Worm (Caenorhabditis elegans) whole organism, midembryonic: ENCODE data around the gene C18C4.7.

ENCODE experiments used
- T22C8.4 ChIP-seq: fragments of 200-800 bp; sonication (Bioruptor generic); IDR thresholded peaks from 2 replicates; pipeline ENCODE4 v1.3.6; 2022; ENCODE audit warnings: missing genetic modification characterization, missing compliant biosample characterization
- cog-1 ChIP-seq: sonication (generic microtip); optimal IDR thresholded peaks from 2 replicates; lab custom pipeline; 2016; ENCODE audit warnings: missing genetic modification characterization, missing compliant biosample characterization
- flt-1 ChIP-seq: fragments of 200-800 bp; sonication (Bioruptor generic); IDR thresholded peaks from 2 replicates; pipeline ENCODE4 v1.3.6; 2022; ENCODE audit warnings: missing genetic modification characterization, missing compliant biosample characterization
- klf-2 ChIP-seq: fragments of 200-800 bp; sonication (Bioruptor generic); conservative IDR thresholded peaks from 2 replicates; pipeline ENCODE4 v1.3.6; 2022; ENCODE audit warnings: missing genetic modification reagents, missing genetic modification characterization, missing compliant biosample characterization
- med-1 ChIP-seq: sonication (generic microtip); optimal IDR thresholded peaks from 2 replicates; lab custom pipeline; 2017; ENCODE audit warnings: missing genetic modification characterization, mild to moderate bottlenecking, missing compliant biosample characterization, antibody characterized with exemption, missing genetic modification reagents; ENCODE audit not compliant: insufficient read depth
- ref-1 ChIP-seq: fragments of 200-800 bp; sonication (Bioruptor generic); conservative IDR thresholded peaks from 2 replicates; pipeline ENCODE4 v1.3.6; 2022; ENCODE audit warnings: missing genetic modification reagents, missing genetic modification characterization, missing compliant biosample characterization
- tab-1 ChIP-seq: fragments of 200-800 bp; sonication (Bioruptor generic); IDR thresholded peaks from 2 replicates; pipeline ENCODE4 v1.3.6; 2022; ENCODE audit warnings: missing genetic modification characterization, missing compliant biosample characterization
- ztf-23 ChIP-seq: fragments of 200-800 bp; sonication (Bioruptor generic); IDR thresholded peaks from 2 replicates; pipeline ENCODE4 v1.3.6; 2022; ENCODE audit warnings: missing genetic modification reagents, missing genetic modification characterization, missing compliant biosample characterization
- ztf-29 ChIP-seq: fragments of 200-800 bp; sonication (Bioruptor generic); IDR thresholded peaks from 2 replicates; pipeline ENCODE4 v1.3.6; 2022; ENCODE audit warnings: missing genetic modification reagents, missing genetic modification characterization, missing compliant biosample characterization

Gene C18C4.7

DNA sequence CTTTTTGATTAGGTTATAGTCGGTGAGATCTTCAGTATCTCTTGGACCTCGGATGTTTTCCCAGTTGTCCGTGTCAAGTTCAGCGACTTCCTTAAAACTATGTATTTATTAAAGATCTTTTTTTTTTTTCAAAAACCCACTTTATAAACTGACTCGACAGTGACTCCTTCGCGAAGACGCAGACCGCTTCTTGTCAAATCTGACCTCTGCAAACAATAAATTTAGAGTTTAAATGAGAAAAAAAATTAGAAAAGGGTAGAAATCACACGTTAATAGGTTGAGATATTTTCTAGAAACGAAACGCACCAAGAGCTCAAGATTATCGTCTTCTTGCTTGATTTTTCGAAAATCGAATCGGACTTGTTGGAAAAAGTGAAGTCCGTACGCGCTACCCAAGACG lies 31.2 kb downstream of the C18C4.7 start, which contains the start of gene C24G6.8:
Gene C24G6.8 (minus strand): TSS at position 101 of the 400 bp plus-strand sequence.
- TF ChIP-seq med-1 (GFP tag; lab: Kevin White, UChicago) (no peak), klf-2 (GFP tag; lab: Robert Waterston, UW) (no peak), ztf-29 (GFP tag; lab: Robert Waterston, UW) (no peak), ref-1 (GFP tag; lab: Robert Waterston, UW) (no peak), cog-1 (tag; lab: Kevin White, UChicago) (no peak), tab-1 (GFP tag; lab: Robert Waterston, UW) (no peak)

DNA sequence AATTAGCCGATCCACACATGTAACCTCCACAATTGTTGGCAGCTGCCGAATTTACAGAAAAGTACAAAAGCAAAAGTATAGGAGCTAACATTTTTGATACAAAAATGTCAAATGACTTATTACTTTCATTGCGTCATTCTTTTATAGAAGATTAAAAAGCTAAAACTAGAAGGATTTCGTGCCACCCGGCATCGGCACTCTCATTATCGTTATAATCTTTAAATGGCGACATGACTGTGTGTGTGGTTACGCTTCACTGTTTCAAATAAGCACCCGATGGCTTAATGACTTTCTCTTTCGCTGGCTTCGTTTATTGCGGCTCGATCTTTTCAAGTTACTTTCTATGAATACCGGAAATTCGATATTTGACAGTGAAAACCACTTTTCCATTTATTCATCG lies 33.3 kb downstream of the C18C4.7 start, which contains the start of gene grl-1:
Gene grl-1 (minus strand): TSS at position 101 of the 400 bp plus-strand sequence.
- no peak for TF ChIP-seq cog-1 (tag; lab: Kevin White, UChicago)
- TF ChIP-seq ztf-29 (GFP tag; lab: Robert Waterston, UW) = no peak
- no peak for TF ChIP-seq med-1 (GFP tag; lab: Kevin White, UChicago)
- TF ChIP-seq T22C8.4 (GFP tag; lab: Robert Waterston, UW) = no peak
- no peak for TF ChIP-seq flt-1 (GFP tag; lab: Robert Waterston, UW)
- TF ChIP-seq tab-1 (GFP tag; lab: Robert Waterston, UW) = no peak
- no peak for TF ChIP-seq ref-1 (GFP tag; lab: Robert Waterston, UW)
- no peak for TF ChIP-seq ztf-23 (GFP tag; lab: Robert Waterston, UW)
- TF ChIP-seq klf-2 (GFP tag; lab: Robert Waterston, UW) = no peak

DNA sequence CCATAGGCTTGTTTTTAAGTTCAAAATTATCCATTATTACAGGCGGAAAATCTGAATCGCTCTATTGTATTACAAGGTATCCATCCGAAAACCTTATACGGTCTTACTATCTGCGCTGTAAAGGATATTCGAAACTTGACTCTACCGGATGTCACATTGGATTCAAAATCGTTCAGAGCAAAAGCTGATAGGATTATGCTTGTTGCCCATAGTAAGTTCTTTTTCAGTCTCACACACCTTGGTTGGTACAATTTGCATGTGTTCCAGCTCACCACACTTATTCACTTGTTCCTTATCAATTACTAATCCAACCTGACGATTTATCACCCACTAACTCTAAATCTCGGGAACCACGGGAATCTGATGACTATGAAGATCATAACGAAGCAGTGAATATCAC lies 39.3 kb downstream of the C18C4.7 start:
- TF ChIP-seq cog-1 (tag; lab: Kevin White, UChicago) (no peak), ztf-23 (GFP tag; lab: Robert Waterston, UW) (no peak), klf-2 (GFP tag; lab: Robert Waterston, UW) (no peak), ztf-29 (GFP tag; lab: Robert Waterston, UW) (no peak), flt-1 (GFP tag; lab: Robert Waterston, UW) (no peak), T22C8.4 (GFP tag; lab: Robert Waterston, UW) (no peak), med-1 (GFP tag; lab: Kevin White, UChicago) (no peak), tab-1 (GFP tag; lab: Robert Waterston, UW) (no peak), ref-1 (GFP tag; lab: Robert Waterston, UW) (no peak)

DNA sequence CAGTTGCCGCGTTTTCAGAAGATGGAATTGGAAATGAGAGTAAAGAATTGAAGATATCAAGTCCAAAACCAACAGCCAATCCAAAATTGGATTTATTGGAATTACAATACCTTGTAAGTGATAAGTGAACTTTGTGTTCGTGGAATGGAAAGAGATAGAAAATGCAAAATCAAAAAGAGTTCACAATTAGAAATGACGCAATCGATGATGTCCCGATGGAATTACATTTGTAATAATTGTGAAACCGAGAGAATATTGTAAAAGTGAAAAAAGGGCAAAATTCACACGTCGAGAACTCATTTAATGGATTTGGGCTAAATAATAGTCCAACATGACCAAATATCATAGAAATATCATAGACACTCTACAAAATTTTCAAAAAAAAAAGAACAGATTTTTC lies 41.8 kb downstream of the C18C4.7 start:
- TF ChIP-seq ref-1 (GFP tag; lab: Robert Waterston, UW) = no peak
- TF ChIP-seq ztf-29 (GFP tag; lab: Robert Waterston, UW) = no peak
- TF ChIP-seq T22C8.4 (GFP tag; lab: Robert Waterston, UW) = no peak
- TF ChIP-seq klf-2 (GFP tag; lab: Robert Waterston, UW) = no peak
- no peak for TF ChIP-seq med-1 (GFP tag; lab: Kevin White, UChicago)
- no peak for TF ChIP-seq ztf-23 (GFP tag; lab: Robert Waterston, UW)
- TF ChIP-seq cog-1 (tag; lab: Kevin White, UChicago) = no peak
- no peak for TF ChIP-seq flt-1 (GFP tag; lab: Robert Waterston, UW)
- no peak for TF ChIP-seq tab-1 (GFP tag; lab: Robert Waterston, UW)

DNA sequence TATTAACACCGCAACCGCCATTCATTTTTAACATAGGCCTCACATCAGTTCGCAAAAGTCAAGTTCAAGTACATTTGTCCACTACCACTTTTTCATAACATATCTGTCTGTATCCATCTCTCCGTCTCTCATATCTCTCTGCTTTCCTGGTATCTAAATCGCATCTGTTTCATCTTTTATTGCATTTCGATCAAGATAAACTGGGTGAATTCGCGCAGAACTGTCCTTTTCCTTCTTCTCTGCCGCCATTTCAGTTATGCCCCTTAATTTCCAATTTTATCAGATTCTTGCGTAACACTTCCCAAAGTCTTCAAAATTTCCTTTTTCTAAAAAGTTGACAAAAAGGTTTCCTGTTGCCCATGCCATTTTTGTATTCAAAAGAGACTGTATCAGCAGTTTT lies 43.8 kb downstream of the C18C4.7 start:
- TF ChIP-seq ztf-29 (GFP tag; lab: Robert Waterston, UW) (no peak), T22C8.4 (GFP tag; lab: Robert Waterston, UW) (no peak), flt-1 (GFP tag; lab: Robert Waterston, UW) (no peak), ztf-23 (GFP tag; lab: Robert Waterston, UW) (no peak), ref-1 (GFP tag; lab: Robert Waterston, UW) (no peak), med-1 (GFP tag; lab: Kevin White, UChicago) (no peak), cog-1 (tag; lab: Kevin White, UChicago) (no peak), klf-2 (GFP tag; lab: Robert Waterston, UW) (no peak), tab-1 (GFP tag; lab: Robert Waterston, UW) (no peak)

DNA sequence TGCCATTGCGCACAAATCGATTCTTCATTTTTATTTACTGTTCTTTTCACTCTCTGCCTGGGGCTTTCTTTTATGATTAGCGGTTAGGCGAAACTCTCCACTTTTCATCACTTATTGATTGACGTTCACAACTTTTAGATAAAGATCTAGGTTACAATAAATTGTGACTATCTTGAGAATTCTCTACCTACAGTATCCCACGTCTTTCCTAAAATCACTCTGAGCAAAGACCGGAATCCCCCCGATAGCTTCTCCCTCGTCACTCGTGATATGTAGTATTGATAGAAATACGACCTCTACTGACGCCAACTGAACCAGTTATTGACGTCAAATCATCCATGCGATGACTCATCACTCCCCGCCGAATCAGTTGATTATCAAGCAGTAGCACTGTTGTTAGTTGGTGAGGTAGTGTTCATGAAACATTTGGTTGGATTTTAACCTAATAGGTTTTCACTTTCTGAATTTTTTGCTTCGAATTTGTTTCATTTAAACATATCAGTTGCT lies 45.2 kb downstream of the C18C4.7 start, which contains the start of gene hir-1:
Gene hir-1 (plus strand): TSS at position 405 of the 507 bp plus-strand sequence.
- no peak for TF ChIP-seq med-1 (GFP tag; lab: Kevin White, UChicago)
- no peak for TF ChIP-seq ztf-29 (GFP tag; lab: Robert Waterston, UW)
- no peak for TF ChIP-seq cog-1 (tag; lab: Kevin White, UChicago)
- no peak for TF ChIP-seq ztf-23 (GFP tag; lab: Robert Waterston, UW)
- TF ChIP-seq tab-1 (GFP tag; lab: Robert Waterston, UW) = no peak
- no peak for TF ChIP-seq T22C8.4 (GFP tag; lab: Robert Waterston, UW)
- no peak for TF ChIP-seq flt-1 (GFP tag; lab: Robert Waterston, UW)
- TF ChIP-seq klf-2 (GFP tag; lab: Robert Waterston, UW) = no peak
- no peak for TF ChIP-seq ref-1 (GFP tag; lab: Robert Waterston, UW)

DNA sequence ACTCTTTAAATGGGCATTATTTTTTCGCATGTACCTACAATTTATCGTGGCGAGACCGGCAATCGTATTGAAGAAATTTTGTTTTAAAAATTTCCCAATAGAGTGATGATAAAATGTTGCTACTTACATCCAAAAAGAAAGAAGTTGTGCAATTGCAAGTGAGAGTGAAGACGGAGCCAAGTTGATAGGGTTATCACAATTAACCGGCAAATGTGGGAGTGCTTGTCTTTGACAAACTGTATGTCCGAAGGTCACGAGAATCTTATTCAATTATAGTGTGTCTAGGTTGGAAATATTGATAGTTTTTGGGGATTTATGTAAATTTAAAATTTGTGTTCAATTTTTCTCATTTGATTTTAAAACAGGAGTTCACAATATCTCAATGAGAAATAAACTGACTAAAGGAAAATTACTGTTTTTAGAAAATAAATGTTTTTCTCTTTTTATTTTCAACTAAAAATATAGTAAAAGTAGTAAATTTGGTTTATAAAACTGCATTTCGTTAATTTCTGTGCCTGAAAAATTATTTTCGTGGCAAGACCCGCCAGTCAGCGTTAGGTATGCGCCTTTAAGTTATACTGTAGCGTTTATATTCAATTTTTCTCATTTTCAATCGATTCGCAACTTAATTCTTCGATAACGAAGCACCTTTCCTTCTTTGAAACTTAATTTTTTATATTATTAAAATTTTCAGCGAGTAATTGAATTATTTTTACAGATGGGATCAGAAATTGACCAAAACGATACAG lies 53.2 kb downstream of the C18C4.7 start, which contains the start of the genes hpo-15 and mms-19:
Gene hpo-15 (minus strand): TSS at position 201 of the 749 bp plus-strand sequence.
Gene mms-19 (plus strand): TSS at position 719 of the 749 bp plus-strand sequence.
- no peak for TF ChIP-seq cog-1 (tag; lab: Kevin White, UChicago)
- no peak for TF ChIP-seq med-1 (GFP tag; lab: Kevin White, UChicago)
- TF ChIP-seq klf-2 (GFP tag; lab: Robert Waterston, UW) = no peak
- no peak for TF ChIP-seq T22C8.4 (GFP tag; lab: Robert Waterston, UW)
- TF ChIP-seq ztf-23 (GFP tag; lab: Robert Waterston, UW) = no peak
- TF ChIP-seq tab-1 (GFP tag; lab: Robert Waterston, UW) = no peak
- TF ChIP-seq ztf-29 (GFP tag; lab: Robert Waterston, UW) = no peak
- no peak for TF ChIP-seq flt-1 (GFP tag; lab: Robert Waterston, UW)

DNA sequence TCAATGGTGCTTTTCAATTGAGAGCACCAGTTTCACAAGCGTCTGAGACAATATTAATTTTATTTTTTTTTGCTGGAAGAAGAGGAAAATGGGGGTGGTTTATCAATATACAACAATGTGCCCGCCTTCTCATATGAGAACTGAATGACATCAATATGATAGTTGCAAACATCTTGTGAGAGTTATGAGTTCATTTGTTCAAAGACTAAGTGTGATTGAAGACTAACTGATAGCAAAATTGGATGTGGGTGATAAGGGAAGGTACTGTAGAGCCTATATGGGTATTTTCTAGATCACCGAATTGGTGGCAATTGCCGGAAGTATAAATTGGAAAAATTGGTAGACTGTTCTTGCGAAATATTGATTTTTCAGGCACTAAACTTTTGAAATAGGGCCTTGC lies 54.5 kb downstream of the C18C4.7 start:
- no peak for TF ChIP-seq flt-1 (GFP tag; lab: Robert Waterston, UW)
- TF ChIP-seq ref-1 (GFP tag; lab: Robert Waterston, UW) = no peak
- TF ChIP-seq klf-2 (GFP tag; lab: Robert Waterston, UW) = no peak
- TF ChIP-seq tab-1 (GFP tag; lab: Robert Waterston, UW) = no peak
- TF ChIP-seq ztf-23 (GFP tag; lab: Robert Waterston, UW) = no peak
- TF ChIP-seq cog-1 (tag; lab: Kevin White, UChicago) = no peak
- TF ChIP-seq T22C8.4 (GFP tag; lab: Robert Waterston, UW) = no peak
- TF ChIP-seq med-1 (GFP tag; lab: Kevin White, UChicago) = no peak
- no peak for TF ChIP-seq ztf-29 (GFP tag; lab: Robert Waterston, UW)
